Fruit fly (Drosophila melanogaster) whole organism, pupa: Measurements from ENCODE around the gene Sfp24Bd.
A peak's percentile ranks its signal among the peaks of the same experiment; 100 is the strongest.

Experiments used
- CG10348 ChIP-seq: fragments of 200-800 bp; sonication (Bioruptor generic); IDR thresholded peaks from 2 replicates; pipeline ENCODE4 v1.3.6; 2022; ENCODE audit warnings: missing biosample characterization, missing genetic modification characterization
- CG12605 ChIP-seq: fragments of 200-800 bp; sonication (Bioruptor generic); IDR thresholded peaks from 2 replicates; pipeline ENCODE4 v1.3.6; 2022; ENCODE audit warnings: missing biosample characterization, missing genetic modification characterization
- CG13204 ChIP-seq: fragments of 200-800 bp; sonication (Bioruptor generic); optimal IDR thresholded peaks from 2 replicates; lab custom pipeline; 2018; ENCODE audit warnings: missing biosample characterization, mild to moderate bottlenecking, missing genetic modification characterization, moderate library complexity
- CG14655 ChIP-seq: fragments of 200-800 bp; sonication (Bioruptor generic); optimal IDR thresholded peaks from 3 replicates; lab custom pipeline; 2017; ENCODE audit warnings: mild to moderate bottlenecking, missing biosample characterization, missing genetic modification reagents, missing genetic modification characterization
- CG15710 ChIP-seq: fragments of 200-800 bp; sonication (Bioruptor generic); optimal IDR thresholded peaks from 2 replicates; lab custom pipeline; 2018; ENCODE audit warnings: missing biosample characterization, mild to moderate bottlenecking, missing genetic modification characterization, moderate library complexity
- CG17806 ChIP-seq: fragments of 200-800 bp; sonication (Bioruptor generic); optimal IDR thresholded peaks from 2 replicates; lab custom pipeline; 2018; ENCODE audit warnings: missing biosample characterization, mild to moderate bottlenecking, missing genetic modification characterization, moderate library complexity
- CG32121 ChIP-seq: fragments of 200-800 bp; sonication (Bioruptor generic); IDR thresholded peaks from 2 replicates; pipeline ENCODE4 v1.3.6; 2022; ENCODE audit warnings: missing biosample characterization, missing genetic modification characterization
- CG34367 ChIP-seq: fragments of 200-800 bp; sonication (Bioruptor generic); optimal IDR thresholded peaks from 2 replicates; lab custom pipeline; 2018; ENCODE audit warnings: missing biosample characterization, mild to moderate bottlenecking, missing genetic modification characterization
- CG4496 ChIP-seq: fragments of 200-800 bp; sonication (Bioruptor generic); IDR thresholded peaks from 3 replicates; pipeline ENCODE4 v1.3.6; 2022; ENCODE audit warnings: missing biosample characterization, missing genetic modification characterization
- CG8159 ChIP-seq: fragments of 200-800 bp; sonication (Bioruptor generic); optimal IDR thresholded peaks from 3 replicates; lab custom pipeline; 2018; ENCODE audit warnings: missing biosample characterization, mild to moderate bottlenecking, missing genetic modification characterization, moderate library complexity
- CG8301 ChIP-seq: fragments of 200-800 bp; sonication (Bioruptor generic); optimal IDR thresholded peaks from 2 replicates; lab custom pipeline; 2018; ENCODE audit warnings: missing biosample characterization, mild to moderate bottlenecking, missing genetic modification characterization
- CG9948 ChIP-seq: fragments of 200-800 bp; sonication (Bioruptor generic); optimal IDR thresholded peaks from 2 replicates; lab custom pipeline; 2018; ENCODE audit warnings: missing biosample characterization, mild to moderate bottlenecking, missing genetic modification characterization, moderate library complexity
- D1 ChIP-seq: fragments of 200-800 bp; sonication (Bioruptor generic); optimal IDR thresholded peaks from 2 replicates; lab custom pipeline; 2018; ENCODE audit warnings: missing biosample characterization, mild to moderate bottlenecking, missing genetic modification characterization, moderate library complexity
- EcR ChIP-seq: fragments of 200-800 bp; sonication (Bioruptor generic); optimal IDR thresholded peaks from 3 replicates; lab custom pipeline; 2019; ENCODE audit warnings: missing biosample characterization, missing genetic modification characterization, mild to moderate bottlenecking, moderate library complexity, missing genetic modification reagents
- Ets98B ChIP-seq: fragments of 200-800 bp; sonication (Bioruptor generic); IDR thresholded peaks from 2 replicates; pipeline ENCODE4 v1.3.6; 2022; ENCODE audit warnings: missing biosample characterization, missing genetic modification characterization
- Pif1A ChIP-seq: fragments of 200-800 bp; sonication (Bioruptor generic); optimal IDR thresholded peaks from 3 replicates; lab custom pipeline; 2016; ENCODE audit warnings: missing biosample characterization, missing genetic modification characterization
- Pif1B ChIP-seq: fragments of 200-800 bp; sonication (Bioruptor generic); optimal IDR thresholded peaks from 3 replicates; lab custom pipeline; 2016; ENCODE audit warnings: missing biosample characterization, missing genetic modification characterization
- Snoo ChIP-seq: fragments of 200-800 bp; sonication (Bioruptor generic); optimal IDR thresholded peaks from 3 replicates; lab custom pipeline; 2017; ENCODE audit warnings: missing biosample characterization, mild to moderate bottlenecking, missing genetic modification characterization, inconsistent platforms
- fd96Ca ChIP-seq: fragments of 200-800 bp; sonication (Bioruptor generic); IDR thresholded peaks from 3 replicates; pipeline ENCODE4 v1.3.6; 2022; ENCODE audit warnings: missing biosample characterization, missing genetic modification characterization
- gl ChIP-seq: fragments of 200-800 bp; sonication (Bioruptor generic); optimal IDR thresholded peaks from 2 replicates; lab custom pipeline; 2018; ENCODE audit warnings: missing biosample characterization, mild to moderate bottlenecking, missing genetic modification characterization
- rn ChIP-seq: fragments of 200-800 bp; sonication (Bioruptor generic); IDR thresholded peaks from 2 replicates; pipeline ENCODE4 v1.3.6; 2022; ENCODE audit warnings: missing biosample characterization, missing genetic modification characterization

Sfp24Bd gene

dm6 chr2L:3669034-3669433 lies at the start of gene Sfp24Bd:
Sfp24Bd (minus strand) TSS chr2L:3669134.
- TF ChIP-seq CG14655 (GFP tag; lab: Kevin White, UChicago): no peak
- TF ChIP-seq CG8159 (tag; lab: Kevin White, UChicago): no peak
- TF ChIP-seq D1 (tag; lab: Kevin White, UChicago): no peak
- no peak for TF ChIP-seq CG32121
- no peak for TF ChIP-seq CG17806
- TF ChIP-seq CG15710 (tag; lab: Kevin White, UChicago): no peak
- TF ChIP-seq fd96Ca (GFP tag; lab: Robert Waterston, UW): no peak

dm6 chr2L:3717673-3718235 lies 48.8 kb upstream of the Sfp24Bd start, which contains the start of the genes lectin-24A and Shaw:
lectin-24A (minus strand) TSS chr2L:3717773.
Shaw (plus strand) TSS chr2L:3718185.
- no peak for TF ChIP-seq CG10348
- no peak for TF ChIP-seq CG13204 (GFP tag; lab: Kevin White, UChicago)
- TF ChIP-seq Ets98B: no peak
- TF ChIP-seq CG12605 (GFP tag; lab: Robert Waterston, UW): no peak
- TF ChIP-seq Pif1B (GFP tag; lab: Kevin White, UChicago): no peak
- TF ChIP-seq EcR (GFP tag; lab: Kevin White, UChicago): no peak
- no peak for TF ChIP-seq rn
- no peak for TF ChIP-seq Snoo
- no peak for TF ChIP-seq CG8301 (tag; lab: Kevin White, UChicago)
- no peak for TF ChIP-seq CG14655 (GFP tag; lab: Kevin White, UChicago)
- TF ChIP-seq fd96Ca (GFP tag; lab: Robert Waterston, UW): no peak

- TF ChIP-seq CG8301 (tag; lab: Kevin White, UChicago) (no peak), Snoo (no peak), D1 (tag; lab: Kevin White, UChicago) (no peak), CG13204 (GFP tag; lab: Kevin White, UChicago) (no peak), CG14655 (GFP tag; lab: Kevin White, UChicago) (no peak), EcR (GFP tag; lab: Kevin White, UChicago) (no peak), CG12605 (GFP tag; lab: Robert Waterston, UW) (no peak), gl (no peak), Ets98B (no peak; the same call in 1 of the 2 replicates), Pif1B (GFP tag; lab: Kevin White, UChicago) (no peak), CG15710 (tag; lab: Kevin White, UChicago) (no peak), rn (no peak), CG32121 (no peak; the same call in 1 of the 2 replicates), CG10348 (no peak)
Measured at dm6 chr2L:3713545-3714156, 44.7 kb upstream of the Sfp24Bd start.

- no peak for TF ChIP-seq D1 (tag; lab: Kevin White, UChicago)
- TF ChIP-seq CG12605 (GFP tag; lab: Robert Waterston, UW): no peak
- no peak for TF ChIP-seq Pif1B (GFP tag; lab: Kevin White, UChicago)
- TF ChIP-seq Ets98B: no peak
- TF ChIP-seq CG17806: no peak
- TF ChIP-seq rn: no peak
- TF ChIP-seq CG34367: no peak
- no peak for TF ChIP-seq CG8301 (tag; lab: Kevin White, UChicago)
- TF ChIP-seq CG9948: no peak
- TF ChIP-seq CG13204 (GFP tag; lab: Kevin White, UChicago): no peak
- no peak for TF ChIP-seq CG4496 (GFP tag; lab: Robert Waterston, UW)
- TF ChIP-seq Pif1A (GFP tag; lab: Kevin White, UChicago): no peak
- TF ChIP-seq CG8159 (tag; lab: Kevin White, UChicago): no peak
- no peak for TF ChIP-seq CG14655 (GFP tag; lab: Kevin White, UChicago)
- no peak for TF ChIP-seq Snoo
- no peak for TF ChIP-seq CG32121
Measured at dm6 chr2L:3712949-3713416, 44.0 kb upstream of the Sfp24Bd start, which contains the start of the genes CG31955 and CG2818. CG31955 (minus strand) TSS chr2L:3713105. CG2818 (plus strand) TSS chr2L:3713360.

dm6 chr2L:3711665-3712064 lies 42.7 kb upstream of the Sfp24Bd start, which contains the start of gene cutlet:
cutlet (minus strand) TSS chr2L:3711748.
- TF ChIP-seq rn (no peak), D1 (tag; lab: Kevin White, UChicago) (no peak), Pif1B (GFP tag; lab: Kevin White, UChicago) (no peak), CG8301 (tag; lab: Kevin White, UChicago) (no peak), gl (no peak), CG8159 (tag; lab: Kevin White, UChicago) (no peak), CG10348 (no peak), CG13204 (GFP tag; lab: Kevin White, UChicago) (no peak), fd96Ca (GFP tag; lab: Robert Waterston, UW) (no peak), Snoo (no peak), Ets98B (no peak), CG12605 (GFP tag; lab: Robert Waterston, UW) (no peak)

- TF ChIP-seq D1 (tag; lab: Kevin White, UChicago) (no peak), EcR (GFP tag; lab: Kevin White, UChicago) (peak; percentile 56)
Measured at dm6 chr2L:3706963-3707362, 38.0 kb upstream of the Sfp24Bd start, which contains the start of gene CG31777. CG31777 (minus strand) TSS chr2L:3707063.
